Fruit fly (Drosophila melanogaster): ENCODE results near the gene CG12438.

The CG12438 gene

dm6 chr2L:8752022-8752421 is at the start of gene CG12438, which contains the start of gene CG45307:
CG12438 (plus strand) TSS chr2L:8752285.
CG45307 (minus strand) TSS chr2L:8752122.
- TF ChIP-seq usp (GFP tag; optimal IDR thresholded peaks at IDR 0.05): no peak
- no peak for TF ChIP-seq Dll (optimal IDR thresholded peaks at IDR 0.05)
- TF ChIP-seq psq (optimal IDR thresholded peaks at IDR 0.05): no peak
- TF ChIP-seq pan (optimal IDR thresholded peaks at IDR 0.05): no peak
- no peak for TF ChIP-seq EcR (GFP tag; optimal IDR thresholded peaks at IDR 0.05)

DNA sequence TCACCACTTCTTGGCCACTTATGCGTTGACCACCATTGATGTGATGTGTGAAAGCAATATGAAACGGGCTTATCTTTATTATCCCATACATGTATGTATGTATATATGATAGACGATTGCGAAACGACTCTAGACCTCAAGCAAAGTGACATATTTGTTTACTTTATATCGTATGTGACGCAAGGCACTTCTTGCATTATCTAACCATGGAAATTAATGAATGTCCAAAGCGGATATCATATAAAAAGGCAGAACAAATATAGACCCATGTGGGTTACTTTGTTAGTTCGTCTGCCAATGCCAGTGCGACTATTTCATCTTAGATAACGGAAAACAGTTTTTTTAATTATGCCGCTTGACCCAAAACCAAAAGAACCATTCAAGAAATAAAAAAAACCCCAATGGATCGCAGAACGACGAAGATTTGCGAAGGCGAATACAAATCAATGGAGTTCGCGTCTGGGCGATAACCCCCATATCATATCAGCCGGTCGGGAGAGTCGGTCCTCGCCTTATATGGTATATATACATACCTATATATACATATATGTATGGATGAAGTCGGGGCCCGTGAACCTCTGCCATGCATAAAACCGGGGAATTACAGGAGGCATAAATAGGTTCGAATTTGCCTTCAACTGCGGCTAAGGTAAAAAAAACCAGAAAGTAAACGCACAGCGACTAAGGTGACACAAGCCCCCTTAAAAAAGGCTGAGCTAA is 49.0 kb upstream of the CG12438 start:
- no peak for TF ChIP-seq psq (optimal IDR thresholded peaks at IDR 0.05)
- TF ChIP-seq pan (optimal IDR thresholded peaks at IDR 0.05): no peak
- no peak for TF ChIP-seq usp (GFP tag; optimal IDR thresholded peaks at IDR 0.05)
- no peak for TF ChIP-seq CG8478 (optimal IDR thresholded peaks at IDR 0.05)
- no peak for TF ChIP-seq EcR (GFP tag; optimal IDR thresholded peaks at IDR 0.05)
- no peak for TF ChIP-seq Dll (optimal IDR thresholded peaks at IDR 0.05)

- TF ChIP-seq usp (GFP tag; optimal IDR thresholded peaks at IDR 0.05) (no peak), Dll (optimal IDR thresholded peaks at IDR 0.05) (no peak), EcR (GFP tag; optimal IDR thresholded peaks at IDR 0.05) (no peak), psq (optimal IDR thresholded peaks at IDR 0.05) (no peak), CG8478 (optimal IDR thresholded peaks at IDR 0.05) (no peak), pan (optimal IDR thresholded peaks at IDR 0.05) (no peak)
Observed at dm6 chr2L:8704648-8705622, 47.1 kb upstream of the CG12438 start, which contains the start of gene CatB. CatB (plus strand) TSS chr2L:8705572.

DNA sequence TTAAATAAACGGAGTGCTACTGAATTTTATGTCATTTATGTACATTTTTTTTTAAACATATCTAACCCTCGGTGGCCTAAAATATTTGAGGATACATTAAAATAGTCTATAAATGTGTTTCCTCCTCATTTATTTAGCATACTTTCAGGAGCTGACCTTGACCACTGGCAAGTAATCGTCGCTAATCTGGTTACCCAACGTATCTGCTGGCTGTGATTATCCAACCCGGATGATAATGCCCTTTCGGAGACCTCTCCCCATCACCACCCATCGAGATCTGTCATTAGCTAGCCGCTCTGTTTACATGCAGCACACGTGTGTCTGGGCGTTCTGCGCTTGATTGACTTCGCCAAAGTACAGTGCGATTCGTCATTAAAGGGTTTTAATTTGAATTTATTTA is 44.6 kb upstream of the CG12438 start:
- TF ChIP-seq Dll (optimal IDR thresholded peaks at IDR 0.05) (no peak), pan (optimal IDR thresholded peaks at IDR 0.05) (no peak), CG8478 (optimal IDR thresholded peaks at IDR 0.05) (no peak), psq (optimal IDR thresholded peaks at IDR 0.05) (no peak), usp (GFP tag; optimal IDR thresholded peaks at IDR 0.05) (no peak)

- TF ChIP-seq CG8478 (optimal IDR thresholded peaks at IDR 0.05) (no peak), usp (GFP tag; optimal IDR thresholded peaks at IDR 0.05) (no peak), psq (optimal IDR thresholded peaks at IDR 0.05) (no peak), Dll (optimal IDR thresholded peaks at IDR 0.05) (no peak), pan (optimal IDR thresholded peaks at IDR 0.05) (no peak), EcR (GFP tag; optimal IDR thresholded peaks at IDR 0.05) (no peak)
Observed at dm6 chr2L:8708399-8709077, 43.5 kb upstream of the CG12438 start.

dm6 chr2L:8709078-8709399 is 43.0 kb upstream of the CG12438 start:
- no peak for TF ChIP-seq pan (optimal IDR thresholded peaks at IDR 0.05)
- TF ChIP-seq CG8478 (optimal IDR thresholded peaks at IDR 0.05): no peak
- no peak for TF ChIP-seq usp (GFP tag; optimal IDR thresholded peaks at IDR 0.05)
- TF ChIP-seq EcR (GFP tag; optimal IDR thresholded peaks at IDR 0.05): peak; percentile 59 to 86

DNA sequence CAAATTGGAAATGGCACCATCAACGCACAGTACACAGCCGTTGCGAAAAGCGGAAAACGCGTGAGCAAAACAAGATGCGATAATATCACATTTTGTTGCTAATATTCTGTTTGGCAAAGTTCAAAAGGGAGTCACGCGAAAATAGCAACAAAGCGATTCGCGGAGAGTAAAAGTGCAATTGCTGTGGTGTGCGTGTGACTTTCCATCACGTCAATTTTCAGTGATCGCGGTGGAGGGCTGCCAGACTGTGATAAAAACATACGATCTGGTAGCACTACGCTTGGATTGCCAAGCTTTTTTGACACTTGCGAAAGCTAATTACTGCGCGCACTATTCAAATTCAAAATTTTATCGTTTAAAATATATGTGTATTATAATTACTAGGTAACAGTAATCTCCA is 42.7 kb upstream of the CG12438 start, which contains the start of gene Hnf4:
Gene Hnf4, minus strand, starts transcription at position 199 of the 400 bp plus-strand sequence.
- TF ChIP-seq Dll (optimal IDR thresholded peaks at IDR 0.05) (no peak), psq (optimal IDR thresholded peaks at IDR 0.05) (no peak), CG8478 (optimal IDR thresholded peaks at IDR 0.05) (no peak), EcR (GFP tag; optimal IDR thresholded peaks at IDR 0.05) (no peak), usp (GFP tag; optimal IDR thresholded peaks at IDR 0.05) (no peak), pan (optimal IDR thresholded peaks at IDR 0.05) (no peak)

DNA sequence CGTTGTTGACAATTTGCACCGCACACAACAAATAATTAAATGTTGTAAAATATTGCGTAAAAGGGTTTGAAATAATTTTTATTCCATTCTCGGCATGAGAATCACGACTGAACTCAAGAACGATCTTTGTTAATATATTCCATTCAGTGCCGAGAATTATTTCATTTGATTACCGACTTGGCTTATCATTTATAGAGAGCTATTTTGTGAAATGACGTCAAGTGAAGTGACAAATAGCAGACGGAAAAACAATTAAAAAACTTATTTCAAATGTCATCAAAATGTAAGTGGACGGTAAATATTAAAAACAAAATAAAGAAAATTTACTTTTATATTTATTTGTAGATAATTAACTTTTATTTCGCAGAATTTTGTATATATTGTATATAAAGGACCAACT is 37.6 kb upstream of the CG12438 start:
- TF ChIP-seq CG8478 (optimal IDR thresholded peaks at IDR 0.05) (no peak), psq (optimal IDR thresholded peaks at IDR 0.05) (no peak), Dll (optimal IDR thresholded peaks at IDR 0.05) (no peak), usp (GFP tag; optimal IDR thresholded peaks at IDR 0.05) (no peak), EcR (GFP tag; optimal IDR thresholded peaks at IDR 0.05) (no peak), pan (optimal IDR thresholded peaks at IDR 0.05) (no peak)

dm6 chr2L:8715454-8715853 is 36.6 kb upstream of the CG12438 start:
- TF ChIP-seq Dll (optimal IDR thresholded peaks at IDR 0.05) (no peak), EcR (GFP tag; optimal IDR thresholded peaks at IDR 0.05) (no peak), psq (optimal IDR thresholded peaks at IDR 0.05) (no peak), pan (optimal IDR thresholded peaks at IDR 0.05) (no peak), CG8478 (optimal IDR thresholded peaks at IDR 0.05) (no peak), usp (GFP tag; optimal IDR thresholded peaks at IDR 0.05) (no peak)

DNA sequence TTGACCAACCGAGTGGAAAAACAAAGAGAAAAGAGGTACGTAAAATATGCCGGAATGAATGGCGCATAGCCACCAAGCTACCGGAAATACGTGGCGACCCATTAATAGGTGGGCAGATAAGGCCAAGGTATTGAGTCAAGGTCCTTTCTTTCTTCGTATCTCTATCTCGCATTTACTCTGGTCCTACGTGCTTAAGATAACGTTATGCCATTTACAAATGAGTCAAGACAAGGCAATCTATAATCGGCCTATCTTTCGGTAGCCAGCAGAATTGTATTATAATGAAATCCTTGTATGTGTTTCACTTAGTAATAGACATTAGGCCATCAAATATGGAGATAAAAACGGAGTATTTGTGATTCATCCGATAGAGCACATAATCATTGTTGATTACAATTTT is 35.7 kb upstream of the CG12438 start:
- TF ChIP-seq psq (optimal IDR thresholded peaks at IDR 0.05) (no peak), pan (optimal IDR thresholded peaks at IDR 0.05) (no peak), EcR (GFP tag; optimal IDR thresholded peaks at IDR 0.05) (no peak), Dll (optimal IDR thresholded peaks at IDR 0.05) (no peak), usp (GFP tag; optimal IDR thresholded peaks at IDR 0.05) (no peak), CG8478 (optimal IDR thresholded peaks at IDR 0.05) (no peak)

dm6 chr2L:8717618-8718336 is 34.3 kb upstream of the CG12438 start:
- TF ChIP-seq CG8478 (optimal IDR thresholded peaks at IDR 0.05): no peak
- no peak for TF ChIP-seq Dll (optimal IDR thresholded peaks at IDR 0.05)
- TF ChIP-seq psq (optimal IDR thresholded peaks at IDR 0.05): no peak
- TF ChIP-seq EcR (GFP tag; optimal IDR thresholded peaks at IDR 0.05): peak in 1 of 2 experiments; percentile 12
